Worm (Caenorhabditis elegans) whole organism, late embryonic: Measurements from ENCODE around the gene got-2.2.

Source experiments
- ama-1 ChIP-seq: fragments of 150-350 bp; optimal IDR thresholded peaks from 2 replicates; lab custom pipeline; 2014
- ceh-22 ChIP-seq: sonication (generic microtip); optimal IDR thresholded peaks from 2 replicates; lab custom pipeline; 2017; ENCODE audit warnings: missing biosample characterization, missing genetic modification characterization
- elt-2 ChIP-seq: sonication (generic microtip); optimal IDR thresholded peaks from 2 replicates; lab custom pipeline; 2016; ENCODE audit warnings: missing genetic modification reagents, missing genetic modification characterization, missing compliant biosample characterization
- elt-4 ChIP-seq: sonication (generic microtip); optimal IDR thresholded peaks from 2 replicates; lab custom pipeline; 2016; ENCODE audit warnings: missing genetic modification characterization, missing compliant biosample characterization
- eyg-1 ChIP-seq: sonication (generic microtip); optimal IDR thresholded peaks from 2 replicates; lab custom pipeline; 2016; ENCODE audit warnings: missing genotype, missing genetic modification characterization, missing compliant biosample characterization
- fax-1 ChIP-seq: sonication (generic microtip); optimal IDR thresholded peaks from 2 replicates; lab custom pipeline; 2016; ENCODE audit warnings: missing genotype, missing genetic modification characterization, missing compliant biosample characterization
- nhr-232 ChIP-seq: sonication (generic microtip); optimal IDR thresholded peaks from 2 replicates; lab custom pipeline; 2016; ENCODE audit warnings: missing genetic modification characterization, missing compliant biosample characterization
- sox-2 ChIP-seq: fragments of 200-800 bp; sonication (Bioruptor generic); IDR thresholded peaks from 2 replicates; pipeline ENCODE4 v1.3.6; 2022; ENCODE audit warnings: missing genetic modification reagents, missing genetic modification characterization, missing compliant biosample characterization
- sox-4 ChIP-seq: sonication (generic microtip); optimal IDR thresholded peaks from 2 replicates; lab custom pipeline; 2017; ENCODE audit warnings: mild to moderate bottlenecking, missing genetic modification characterization, inconsistent platforms, missing compliant biosample characterization

- TF ChIP-seq ama-1 (lab: Kevin White, UChicago) (no peak), eyg-1 (tag; lab: Kevin White, UChicago) (peak; percentile 93), nhr-232 (tag; lab: Kevin White, UChicago) (peak; percentile 88), elt-4 (tag; lab: Kevin White, UChicago) (no peak), elt-2 (tag; lab: Kevin White, UChicago) (peak; percentile 95), sox-2 (GFP tag; lab: Robert Waterston, UW) (peak; percentile 89), ceh-22 (tag; lab: Kevin White, UChicago) (no peak), fax-1 (tag; lab: Kevin White, UChicago) (peak; percentile 88), sox-4 (peak; percentile 89)
Observed at ce11 chrX:6292143-6292542, 51.4 kb downstream of the got-2.2 start.
